Worm (Caenorhabditis elegans) whole organism, late embryonic: ENCODE data around the gene F53E2.2.

Experiments
- ama-1 ChIP-seq: fragments of 150-350 bp; optimal IDR thresholded peaks from 2 replicates; lab custom pipeline; 2014
- ceh-22 ChIP-seq: sonication (generic microtip); optimal IDR thresholded peaks from 2 replicates; lab custom pipeline; 2017; ENCODE audit warnings: missing biosample characterization, missing genetic modification characterization
- sox-4 ChIP-seq: sonication (generic microtip); optimal IDR thresholded peaks from 2 replicates; lab custom pipeline; 2017; ENCODE audit warnings: mild to moderate bottlenecking, missing genetic modification characterization, inconsistent platforms, missing compliant biosample characterization
- tbx-2 ChIP-seq: sonication (generic microtip); optimal IDR thresholded peaks from 2 replicates; lab custom pipeline; 2016; ENCODE audit warnings: missing genetic modification characterization, missing compliant biosample characterization
- unc-3 ChIP-seq, 2 experiments: fragments of 200-800 bp in 1 of 2; sonication (Bioruptor generic) in 1 of 2; sonication (generic microtip) in 1 of 2; conservative IDR thresholded peaks in 1 of 2; optimal IDR thresholded peaks in 1 of 2; 2 replicates each; pipeline versions ENCODE4 v1.3.6 to Lab custom; 2016 to 2022; ENCODE audit warnings: missing compliant biosample characterization in 2 of 2, missing genetic modification characterization in 2 of 2, missing genetic modification reagents in 1 of 2

DNA sequence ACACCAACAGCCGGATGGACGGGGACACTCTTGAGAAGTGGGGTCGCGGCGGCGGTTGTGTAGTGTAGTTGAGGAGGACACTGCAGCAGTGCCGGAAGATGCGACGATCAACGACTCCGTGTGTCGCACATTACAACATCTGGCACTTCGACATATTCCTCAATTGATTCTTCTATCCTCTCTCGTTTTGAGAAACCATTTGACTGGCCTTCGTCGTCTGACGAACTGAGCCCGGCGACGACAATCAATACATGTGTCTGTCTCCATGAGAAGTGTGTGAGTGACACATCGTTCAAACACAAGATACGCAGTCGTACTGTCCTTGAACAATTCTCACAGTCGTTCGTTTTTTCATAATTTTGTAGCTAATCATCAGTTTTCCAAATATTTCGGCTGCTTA, 2.3 kb upstream of the F53E2.2 start:
- TF ChIP-seq tbx-2 (no peak), sox-4 (tag; lab: Kevin White, UChicago) (no peak), ceh-22 (tag; lab: Kevin White, UChicago) (no peak), ama-1 (no peak), unc-3 (GFP tag; conservative IDR thresholded peaks at IDR 0.05; lab: Robert Waterston, UW) (no peak), unc-3 (tag; optimal IDR thresholded peaks at IDR 0.05; lab: Kevin White, UChicago) (no peak)
